Worm (Caenorhabditis elegans) whole organism, late embryonic: ENCODE results near the gene npr-11.

Experiments used
- ama-1 ChIP-seq: fragments of 150-350 bp; optimal IDR thresholded peaks from 2 replicates; lab custom pipeline; 2014
- hlh-6 ChIP-seq: sonication (generic microtip); optimal IDR thresholded peaks from 2 replicates; lab custom pipeline; 2016; ENCODE audit warnings: missing genotype, missing genetic modification characterization, missing compliant biosample characterization
- npax-4 ChIP-seq: sonication (generic microtip); optimal IDR thresholded peaks from 2 replicates; lab custom pipeline; 2016; ENCODE audit warnings: missing genetic modification characterization, missing compliant biosample characterization
- pha-2 ChIP-seq: sonication (generic microtip); optimal IDR thresholded peaks from 2 replicates; lab custom pipeline; 2017; ENCODE audit warnings: mild to moderate bottlenecking, missing genetic modification characterization, missing compliant biosample characterization
- pqm-1 ChIP-seq: sonication (generic microtip); optimal IDR thresholded peaks from 2 replicates; lab custom pipeline; 2016; ENCODE audit warnings: missing genetic modification characterization, missing compliant biosample characterization
- sox-4 ChIP-seq: sonication (generic microtip); optimal IDR thresholded peaks from 2 replicates; lab custom pipeline; 2017; ENCODE audit warnings: mild to moderate bottlenecking, missing genetic modification characterization, inconsistent platforms, missing compliant biosample characterization
- zip-5 ChIP-seq: sonication (generic microtip); optimal IDR thresholded peaks from 2 replicates; lab custom pipeline; 2016; ENCODE audit warnings: missing genetic modification characterization, missing compliant biosample characterization

DNA sequence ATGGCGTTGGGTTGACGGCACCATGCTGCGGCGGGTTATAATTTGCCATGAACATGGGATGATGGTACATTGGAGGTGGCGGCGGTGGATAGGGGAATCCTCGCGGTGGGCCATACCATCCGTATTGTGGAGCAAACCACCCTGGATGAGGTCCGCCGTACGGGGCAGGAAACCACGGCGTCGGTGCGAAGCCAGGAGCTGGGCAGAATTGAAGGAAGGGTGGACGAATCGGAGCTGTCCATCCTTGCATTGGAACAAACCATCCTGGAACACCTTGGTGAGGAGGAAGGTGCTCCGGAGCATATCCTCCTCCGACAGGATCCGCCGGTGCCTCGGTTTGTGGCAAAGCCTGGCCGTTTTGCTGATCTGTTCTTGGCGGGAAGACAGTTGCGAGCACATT is 52.8 kb downstream of the npr-11 start:
- TF ChIP-seq sox-4 (tag; lab: Kevin White, UChicago) (no peak), zip-5 (tag; lab: Kevin White, UChicago) (no peak), npax-4 (no peak), ama-1 (lab: Kevin White, UChicago) (no peak), hlh-6 (tag; lab: Kevin White, UChicago) (no peak), pqm-1 (no peak), pha-2 (tag; lab: Kevin White, UChicago) (no peak)
